Worm (Caenorhabditis elegans): ENCODE measurements around the gene unc-77.

- no peak for TF ChIP-seq aly-1 (tag; optimal IDR thresholded peaks at IDR 0.05)
- TF ChIP-seq ama-1 (optimal IDR thresholded peaks at IDR 0.05), result no peak
- TF ChIP-seq hmg-4 (GFP tag; optimal IDR thresholded peaks at IDR 0.05), result no peak
Observed at ce11 chrIV:6140700-6141099, 43.0 kb downstream of the unc-77 start.
